Worm (Caenorhabditis elegans) whole organism, L4 larva: ENCODE measurements around the gene arl-5.

Source experiments
- Y105C5A.15 ChIP-seq: fragments of 200-800 bp; sonication (Bioruptor generic); IDR thresholded peaks from 2 replicates; pipeline ENCODE4 v1.3.6; 2022; ENCODE audit warnings: missing genetic modification characterization, missing compliant biosample characterization
- aly-2 ChIP-seq: sonication (generic microtip); optimal IDR thresholded peaks from 2 replicates; lab custom pipeline; 2018; ENCODE audit warnings: missing biosample characterization, missing genetic modification characterization
- daf-16 ChIP-seq, 3 experiments: sonication (generic microtip); optimal IDR thresholded peaks; 2 replicates each; lab custom pipeline; 2016 to 2017; ENCODE audit warnings: missing genetic modification characterization in 3 of 3, missing genetic modification reagents in 3 of 3, mild to moderate bottlenecking in 2 of 3, missing compliant biosample characterization in 2 of 3, missing biosample characterization in 1 of 3, moderate library complexity in 1 of 3
- dpl-1 ChIP-seq: fragments of 150-350 bp; optimal IDR thresholded peaks from 2 replicates; lab custom pipeline; 2014; ENCODE audit warnings: missing biosample characterization, missing genetic modification reagents, missing genetic modification characterization
- mes-2 ChIP-seq: sonication (generic microtip); optimal IDR thresholded peaks from 2 replicates; lab custom pipeline; 2016; ENCODE audit warnings: missing genotype, mild to moderate bottlenecking, missing genetic modification characterization, missing compliant biosample characterization; ENCODE audit not compliant: poor library complexity, severe bottlenecking
- nhr-42 ChIP-seq: fragments of 200-800 bp; sonication (Bioruptor generic); IDR thresholded peaks from 2 replicates; pipeline ENCODE4 v1.3.6; 2022; ENCODE audit warnings: missing genetic modification characterization, missing compliant biosample characterization
- nhr-76 ChIP-seq: fragments of 150-350 bp; optimal IDR thresholded peaks from 2 replicates; lab custom pipeline; 2014; ENCODE audit warnings: missing biosample characterization, missing genetic modification characterization
- pqm-1 ChIP-seq: sonication (generic microtip); optimal IDR thresholded peaks from 2 replicates; lab custom pipeline; 2017; ENCODE audit warnings: missing biosample characterization, missing genetic modification characterization
- sdz-12 ChIP-seq: fragments of 200-800 bp; sonication (Bioruptor generic); optimal IDR thresholded peaks from 2 replicates; lab custom pipeline; 2018; ENCODE audit warnings: mild to moderate bottlenecking, missing genetic modification characterization, missing compliant biosample characterization
- skn-1 ChIP-seq: fragments of 150-350 bp; optimal IDR thresholded peaks from 2 replicates; lab custom pipeline; 2014; ENCODE audit warnings: missing biosample characterization, missing genetic modification characterization
- snpc-1.2 ChIP-seq: fragments of 200-800 bp; sonication (Bioruptor generic); IDR thresholded peaks from 2 replicates; pipeline ENCODE4 v1.3.6; 2022; ENCODE audit warnings: missing genetic modification reagents, missing genetic modification characterization, missing compliant biosample characterization

- TF ChIP-seq sdz-12 (GFP tag; lab: Kevin White, UChicago) (no peak), nhr-76 (no peak), snpc-1.2 (GFP tag; lab: Robert Waterston, UW) (no peak), nhr-42 (GFP tag; lab: Robert Waterston, UW) (no peak), Y105C5A.15 (GFP tag; lab: Robert Waterston, UW) (no peak), mes-2 (tag; lab: Kevin White, UChicago) (no peak), pqm-1 (tag; lab: Kevin White, UChicago) (no peak), dpl-1 (GFP tag; lab: Kevin White, UChicago) (no peak), skn-1 (tag; lab: Kevin White, UChicago) (no peak), aly-2 (no peak), daf-16 (GFP tag; optimal IDR thresholded peaks at IDR 0.05; lab: Kevin White, UChicago) (no peak), daf-16 (tag; optimal IDR thresholded peaks at IDR 0.05; lab: Kevin White, UChicago) (no peak)
These were observed 21.0 kb upstream of the arl-5 start for ce11 chrIII:9802045-9802444.
